Worm (Caenorhabditis elegans) whole organism, midembryonic: ENCODE data around the gene Y25C1A.6.

Source experiments
- T22C8.4 ChIP-seq: fragments of 200-800 bp; sonication (Bioruptor generic); IDR thresholded peaks from 2 replicates; pipeline ENCODE4 v1.3.6; 2022; ENCODE audit warnings: missing genetic modification characterization, missing compliant biosample characterization
- cog-1 ChIP-seq: sonication (generic microtip); optimal IDR thresholded peaks from 2 replicates; lab custom pipeline; 2016; ENCODE audit warnings: missing genetic modification characterization, missing compliant biosample characterization
- flt-1 ChIP-seq: fragments of 200-800 bp; sonication (Bioruptor generic); IDR thresholded peaks from 2 replicates; pipeline ENCODE4 v1.3.6; 2022; ENCODE audit warnings: missing genetic modification characterization, missing compliant biosample characterization
- med-1 ChIP-seq: sonication (generic microtip); optimal IDR thresholded peaks from 2 replicates; lab custom pipeline; 2017; ENCODE audit warnings: missing genetic modification characterization, mild to moderate bottlenecking, missing compliant biosample characterization, antibody characterized with exemption, missing genetic modification reagents; ENCODE audit not compliant: insufficient read depth
- ref-1 ChIP-seq: fragments of 200-800 bp; sonication (Bioruptor generic); conservative IDR thresholded peaks from 2 replicates; pipeline ENCODE4 v1.3.6; 2022; ENCODE audit warnings: missing genetic modification reagents, missing genetic modification characterization, missing compliant biosample characterization
- tab-1 ChIP-seq: fragments of 200-800 bp; sonication (Bioruptor generic); IDR thresholded peaks from 2 replicates; pipeline ENCODE4 v1.3.6; 2022; ENCODE audit warnings: missing genetic modification characterization, missing compliant biosample characterization
- ztf-23 ChIP-seq: fragments of 200-800 bp; sonication (Bioruptor generic); IDR thresholded peaks from 2 replicates; pipeline ENCODE4 v1.3.6; 2022; ENCODE audit warnings: missing genetic modification reagents, missing genetic modification characterization, missing compliant biosample characterization
- ztf-29 ChIP-seq: fragments of 200-800 bp; sonication (Bioruptor generic); IDR thresholded peaks from 2 replicates; pipeline ENCODE4 v1.3.6; 2022; ENCODE audit warnings: missing genetic modification reagents, missing genetic modification characterization, missing compliant biosample characterization

ce11 chrII:3109533-3109932 lies 48.7 kb downstream of the Y25C1A.6 start:
- no peak for TF ChIP-seq med-1 (GFP tag; lab: Kevin White, UChicago)
- TF ChIP-seq ref-1 (GFP tag; lab: Robert Waterston, UW): no peak
- no peak for TF ChIP-seq flt-1
- no peak for TF ChIP-seq cog-1 (tag; lab: Kevin White, UChicago)
- no peak for TF ChIP-seq ztf-29
- no peak for TF ChIP-seq tab-1 (GFP tag; lab: Robert Waterston, UW)
- TF ChIP-seq ztf-23 (GFP tag; lab: Robert Waterston, UW): no peak
- no peak for TF ChIP-seq T22C8.4 (GFP tag; lab: Robert Waterston, UW)
